Worm (Caenorhabditis elegans): Measurements from ENCODE around the gene rsu-1.

rsu-1 gene

ce11 chrIII:3456226-3456625 lies 15.6 kb upstream of the rsu-1 start (continued):
- TF ChIP-seq F44E2.7 (GFP tag; IDR thresholded peaks at IDR 0.05): no peak
- TF ChIP-seq ZK337.2 (GFP tag; IDR thresholded peaks at IDR 0.05): peak; percentile 91
- no peak for TF ChIP-seq daf-8 (GFP tag; IDR thresholded peaks at IDR 0.05)
- peak; percentile 96 for TF ChIP-seq D1046.2 (GFP tag; IDR thresholded peaks at IDR 0.05)
- TF ChIP-seq ztf-11 (tag; optimal IDR thresholded peaks at IDR 0.05): no peak
- peak; percentile 18 for TF ChIP-seq F10B5.3 (tag; optimal IDR thresholded peaks at IDR 0.05)
- peak; percentile 95 for TF ChIP-seq T20F7.1 (GFP tag; optimal IDR thresholded peaks at IDR 0.05)
- peak; percentile 60 for TF ChIP-seq ama-1 (optimal IDR thresholded peaks at IDR 0.05)
- TF ChIP-seq Y75B8A.6 (GFP tag; IDR thresholded peaks at IDR 0.05): peak; percentile 71; the same call in 1 of the 2 replicates
- TF ChIP-seq ces-1 (GFP tag; optimal IDR thresholded peaks at IDR 0.05): peak; percentile 84
- TF ChIP-seq egl-43 (GFP tag; IDR thresholded peaks at IDR 0.05): peak; percentile 85
- peak; percentile 8 for TF ChIP-seq F49E8.2 (tag; optimal IDR thresholded peaks at IDR 0.05; ENCODE audit: borderline replicate concordance)
- peak; percentile 91 for TF ChIP-seq lin-1 (GFP tag; IDR thresholded peaks at IDR 0.05)
- TF ChIP-seq R02D3.7 (tag; optimal IDR thresholded peaks at IDR 0.05): peak; percentile 7
- TF ChIP-seq snpc-1.2 (GFP tag; IDR thresholded peaks at IDR 0.05): peak; percentile 63; the same call in 1 of the 2 replicates
- TF ChIP-seq fkh-10 (GFP tag; optimal IDR thresholded peaks at IDR 0.05): peak; percentile 96
- peak; percentile 57 to 89 for TF ChIP-seq mdl-1 (tag; optimal IDR thresholded peaks at IDR 0.05)
- peak; percentile 99 for TF ChIP-seq lin-29 (GFP tag; IDR thresholded peaks at IDR 0.05)
- TF ChIP-seq daf-19 (GFP tag; conservative IDR thresholded peaks at IDR 0.05): no peak
- TF ChIP-seq skn-1 (tag; optimal IDR thresholded peaks at IDR 0.05): no peak
- TF ChIP-seq spr-1 (tag; optimal IDR thresholded peaks at IDR 0.05): peak; percentile 94
- no peak for TF ChIP-seq daf-12 (tag; optimal IDR thresholded peaks at IDR 0.05)
- peak; percentile 90 for TF ChIP-seq saeg-2 (GFP tag; IDR thresholded peaks at IDR 0.05)
- TF ChIP-seq nhr-102 (tag; optimal IDR thresholded peaks at IDR 0.05): peak; percentile 97
- TF ChIP-seq ceh-20 (GFP tag; IDR thresholded peaks at IDR 0.05): peak; percentile 98
- TF ChIP-seq duxl-1 (tag; optimal IDR thresholded peaks at IDR 0.05; ENCODE audit: poor library complexity): peak; percentile 93
- TF ChIP-seq mep-1 (tag; optimal IDR thresholded peaks at IDR 0.05): peak; percentile 98
- TF ChIP-seq madf-9 (GFP tag; conservative IDR thresholded peaks at IDR 0.05): peak; percentile 98
- TF ChIP-seq ztf-7 (tag; optimal IDR thresholded peaks at IDR 0.05): peak; percentile 74
- TF ChIP-seq hmg-1.1 (GFP tag; IDR thresholded peaks at IDR 0.05): peak; percentile 99
- no peak for TF ChIP-seq nhr-111 (GFP tag; optimal IDR thresholded peaks at IDR 0.05)
- TF ChIP-seq lin-39 (tag; optimal IDR thresholded peaks at IDR 0.05): peak; percentile 73
- TF ChIP-seq unc-62 (GFP tag; optimal IDR thresholded peaks at IDR 0.05 in 1 of 2): peak in 1 of 2 experiments; percentile 99
- no peak for TF ChIP-seq unc-62 (tag; optimal IDR thresholded peaks at IDR 0.05)
- no peak for TF ChIP-seq unc-39 (tag; optimal IDR thresholded peaks at IDR 0.05)
- TF ChIP-seq hlh-30 (tag; optimal IDR thresholded peaks at IDR 0.05; ENCODE audit: insufficient read depth): peak; percentile 95
- TF ChIP-seq tag-97 (GFP tag; IDR thresholded peaks at IDR 0.05): no peak
- TF ChIP-seq zag-1 (tag; optimal IDR thresholded peaks at IDR 0.05): peak; percentile 26
- peak; percentile 78 to 87 for TF ChIP-seq hif-1 (tag; optimal IDR thresholded peaks at IDR 0.05)
- peak; percentile 63 for TF ChIP-seq nhr-10 (tag; optimal IDR thresholded peaks at IDR 0.05)
- TF ChIP-seq nhr-41 (GFP tag; IDR thresholded peaks at IDR 0.05): 0 out of 2 replicates have a peak, but pooled peaks have one; percentile 15
- no peak for TF ChIP-seq ceh-62 (tag; optimal IDR thresholded peaks at IDR 0.05)
- TF ChIP-seq nhr-42 (GFP tag; IDR thresholded peaks at IDR 0.05): peak; percentile 98
- peak; percentile 95 for TF ChIP-seq F37D6.2 (tag; optimal IDR thresholded peaks at IDR 0.05)
- peak; percentile 98 to 100 for TF ChIP-seq lsy-2 (tag; optimal IDR thresholded peaks at IDR 0.05)
- TF ChIP-seq nhr-28 (tag; optimal IDR thresholded peaks at IDR 0.05): peak; percentile 96
- TF ChIP-seq Y105C5A.15 (GFP tag; IDR thresholded peaks at IDR 0.05): no peak
- no peak for TF ChIP-seq egl-27 (tag; optimal IDR thresholded peaks at IDR 0.05)
- no peak for TF ChIP-seq zip-11 (GFP tag; IDR thresholded peaks at IDR 0.05)
- peak; percentile 52 for TF ChIP-seq fos-1 (tag; optimal IDR thresholded peaks at IDR 0.05)
- TF ChIP-seq nhr-6 (tag; optimal IDR thresholded peaks at IDR 0.05): peak; percentile 96
- TF ChIP-seq attf-4 (tag; optimal IDR thresholded peaks at IDR 0.05): no peak
